Worm (Caenorhabditis elegans) whole organism, mixed stage, embryonic: ENCODE measurements around the gene asp-14.

Experiments used
- M03D4.4 ChIP-seq: sonication (generic microtip); optimal IDR thresholded peaks from 2 replicates; lab custom pipeline; 2017; ENCODE audit warnings: mild to moderate bottlenecking, missing genetic modification characterization, missing compliant biosample characterization
- bed-3 ChIP-seq: fragments of 200-800 bp; sonication (Bioruptor generic); optimal IDR thresholded peaks from 3 replicates; lab custom pipeline; 2018; ENCODE audit warnings: mild to moderate bottlenecking, missing genetic modification characterization, moderate library complexity, missing compliant biosample characterization
- blmp-1 ChIP-seq: fragments of 150-350 bp; optimal IDR thresholded peaks from 2 replicates; lab custom pipeline; 2014; ENCODE audit warnings: missing biosample characterization, missing genetic modification characterization
- ceh-39 ChIP-seq: fragments of 150-350 bp; optimal IDR thresholded peaks from 2 replicates; lab custom pipeline; 2014; ENCODE audit warnings: missing biosample characterization, missing genetic modification characterization
- ceh-83 ChIP-seq: fragments of 200-800 bp; sonication (Bioruptor generic); optimal IDR thresholded peaks from 2 replicates; lab custom pipeline; 2018; ENCODE audit warnings: mild to moderate bottlenecking, missing genetic modification characterization, missing compliant biosample characterization
- ces-1 ChIP-seq: fragments of 150-350 bp; optimal IDR thresholded peaks from 2 replicates; lab custom pipeline; 2014; ENCODE audit warnings: missing biosample characterization, missing genetic modification reagents, missing genetic modification characterization
- cnd-1 ChIP-seq: fragments of 200-800 bp; sonication (Bioruptor generic); optimal IDR thresholded peaks from 2 replicates; lab custom pipeline; 2018; ENCODE audit warnings: mild to moderate bottlenecking, missing genetic modification characterization, missing compliant biosample characterization
- drap-1 ChIP-seq: fragments of 200-800 bp; sonication (Bioruptor generic); optimal IDR thresholded peaks from 3 replicates; lab custom pipeline; 2018; ENCODE audit warnings: mild to moderate bottlenecking, missing genetic modification characterization, missing compliant biosample characterization
- elt-1 ChIP-seq: sonication (generic microtip); optimal IDR thresholded peaks from 2 replicates; lab custom pipeline; 2017; ENCODE audit warnings: missing genetic modification characterization, mild to moderate bottlenecking, missing compliant biosample characterization, antibody characterized with exemption, moderate library complexity, borderline replicate concordance; ENCODE audit not compliant: insufficient read depth
- elt-3 ChIP-seq: fragments of 150-350 bp; optimal IDR thresholded peaks from 2 replicates; lab custom pipeline; 2014; ENCODE audit warnings: missing biosample characterization, missing genetic modification characterization
- flh-1 ChIP-seq: fragments of 200-800 bp; sonication (Bioruptor generic); optimal IDR thresholded peaks from 2 replicates; lab custom pipeline; 2018; ENCODE audit warnings: mild to moderate bottlenecking, missing genetic modification characterization, moderate library complexity, missing compliant biosample characterization
- ham-2 ChIP-seq: fragments of 200-800 bp; sonication (Bioruptor generic); optimal IDR thresholded peaks from 2 replicates; lab custom pipeline; 2018; ENCODE audit warnings: mild to moderate bottlenecking, missing genetic modification characterization, missing compliant biosample characterization
- hlh-1 ChIP-seq: fragments of 150-350 bp; optimal IDR thresholded peaks from 2 replicates; lab custom pipeline; 2014; ENCODE audit warnings: missing biosample characterization, missing genetic modification reagents, missing genetic modification characterization
- lin-13 ChIP-seq: fragments of 150-350 bp; optimal IDR thresholded peaks from 2 replicates; lab custom pipeline; 2014; ENCODE audit warnings: missing biosample characterization, missing genetic modification characterization
- lsy-2 ChIP-seq: fragments of 150-350 bp; optimal IDR thresholded peaks from 2 replicates; lab custom pipeline; 2014; ENCODE audit warnings: missing biosample characterization, missing genetic modification characterization
- mab-5 ChIP-seq: fragments of 150-350 bp; optimal IDR thresholded peaks from 2 replicates; lab custom pipeline; 2014; ENCODE audit warnings: missing biosample characterization, missing genetic modification characterization
- mep-1 ChIP-seq: fragments of 150-350 bp; optimal IDR thresholded peaks from 2 replicates; lab custom pipeline; 2017; ENCODE audit warnings: missing biosample characterization, missing genetic modification reagents, missing genetic modification characterization, inconsistent platforms
- mls-2 ChIP-seq: sonication (generic microtip); optimal IDR thresholded peaks from 2 replicates; lab custom pipeline; 2016; ENCODE audit warnings: mild to moderate bottlenecking, missing genetic modification characterization, moderate library complexity, missing compliant biosample characterization
- nhr-12 ChIP-seq: fragments of 150-350 bp; optimal IDR thresholded peaks from 2 replicates; lab custom pipeline; 2014; ENCODE audit warnings: missing biosample characterization, missing genetic modification characterization
- nhr-2 ChIP-seq: fragments of 150-350 bp; optimal IDR thresholded peaks from 2 replicates; lab custom pipeline; 2014; ENCODE audit warnings: missing biosample characterization, missing genetic modification characterization
- nhr-237 ChIP-seq: fragments of 150-350 bp; optimal IDR thresholded peaks from 2 replicates; lab custom pipeline; 2014; ENCODE audit warnings: missing biosample characterization, missing genetic modification characterization
- nhr-28 ChIP-seq: fragments of 150-350 bp; optimal IDR thresholded peaks from 2 replicates; lab custom pipeline; 2014; ENCODE audit warnings: missing biosample characterization, missing genetic modification characterization
- nhr-76 ChIP-seq: sonication (generic microtip); optimal IDR thresholded peaks from 2 replicates; lab custom pipeline; 2017; ENCODE audit warnings: missing biosample characterization, missing genetic modification characterization
- pha-4 ChIP-seq: fragments of 150-350 bp; optimal IDR thresholded peaks from 2 replicates; lab custom pipeline; 2018; ENCODE audit warnings: missing biosample characterization, missing genetic modification reagents, missing genetic modification characterization
- sem-2 ChIP-seq: fragments of 200-800 bp; sonication (Bioruptor generic); optimal IDR thresholded peaks from 2 replicates; lab custom pipeline; 2018; ENCODE audit warnings: mild to moderate bottlenecking, missing genetic modification characterization, missing compliant biosample characterization
- snpc-4 ChIP-seq: fragments of 150-350 bp; optimal IDR thresholded peaks from 2 replicates; lab custom pipeline; 2014; ENCODE audit warnings: missing biosample characterization, missing genetic modification characterization
- sptf-1 ChIP-seq: sonication (generic microtip); optimal IDR thresholded peaks from 2 replicates; lab custom pipeline; 2017; ENCODE audit warnings: mild to moderate bottlenecking, missing genetic modification characterization, moderate library complexity, missing compliant biosample characterization
- tbx-8 ChIP-seq: fragments of 200-800 bp; sonication (Bioruptor generic); optimal IDR thresholded peaks from 2 replicates; lab custom pipeline; 2018; ENCODE audit warnings: mild to moderate bottlenecking, missing genetic modification characterization, moderate library complexity, missing compliant biosample characterization
- unc-120 ChIP-seq: sonication (generic microtip); optimal IDR thresholded peaks from 2 replicates; lab custom pipeline; 2017; ENCODE audit warnings: missing genetic modification characterization, missing compliant biosample characterization; ENCODE audit not compliant: poor library complexity, severe bottlenecking
- unc-39 ChIP-seq: fragments of 150-350 bp; optimal IDR thresholded peaks from 2 replicates; lab custom pipeline; 2014; ENCODE audit warnings: missing biosample characterization, missing genetic modification characterization
- unc-62 ChIP-seq: fragments of 150-350 bp; optimal IDR thresholded peaks from 2 replicates; lab custom pipeline; 2014; ENCODE audit warnings: missing biosample characterization, missing genetic modification reagents, missing genetic modification characterization
- zip-8 ChIP-seq: fragments of 150-350 bp; optimal IDR thresholded peaks from 2 replicates; lab custom pipeline; 2014; ENCODE audit warnings: missing biosample characterization, missing genetic modification characterization
- ztf-11 ChIP-seq: fragments of 150-350 bp; optimal IDR thresholded peaks from 2 replicates; lab custom pipeline; 2014; ENCODE audit warnings: missing biosample characterization, missing genetic modification characterization

The asp-14 gene

DNA sequence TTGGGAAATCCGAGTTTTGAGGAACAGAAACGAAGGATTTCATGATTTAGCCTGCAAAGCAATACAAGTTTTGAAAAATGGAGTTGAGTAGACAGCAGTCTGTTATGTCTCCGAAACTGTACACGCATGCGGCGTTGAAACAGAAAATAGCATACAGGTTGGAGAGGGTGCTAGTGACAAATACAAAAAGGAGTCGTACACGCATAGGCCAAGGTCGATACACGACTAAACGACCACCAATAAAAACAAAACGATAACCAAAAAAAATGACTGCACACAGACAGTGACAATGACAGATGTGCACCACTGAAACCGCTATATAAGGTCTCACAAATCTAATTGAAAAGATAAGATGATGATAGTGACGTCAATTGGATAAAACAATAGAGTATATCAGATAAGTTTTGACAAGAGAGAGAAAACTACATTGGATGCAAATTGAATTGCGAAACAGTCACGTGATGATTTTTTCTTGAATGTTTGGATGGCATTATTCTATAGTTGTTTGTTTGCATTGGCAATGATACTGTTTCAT lies 2.5 kb upstream of the asp-14 start, which contains the start of gene fah-1:
Gene fah-1 (minus strand): TSS at position 51 of the 535 bp plus-strand sequence.
- peak; percentile 69 for TF ChIP-seq elt-3 (tag; lab: Kevin White, UChicago)
- TF ChIP-seq sptf-1: no peak
- TF ChIP-seq nhr-76 (tag; lab: Kevin White, UChicago): no peak
- no peak for TF ChIP-seq nhr-28
- TF ChIP-seq bed-3 (GFP tag; lab: Kevin White, UChicago): no peak
- no peak for TF ChIP-seq unc-120
- TF ChIP-seq unc-62 (GFP tag; lab: Kevin White, UChicago): peak; percentile 30
- TF ChIP-seq nhr-2 (tag; lab: Kevin White, UChicago): peak; percentile 56
- no peak for TF ChIP-seq mls-2 (tag; lab: Kevin White, UChicago)

DNA sequence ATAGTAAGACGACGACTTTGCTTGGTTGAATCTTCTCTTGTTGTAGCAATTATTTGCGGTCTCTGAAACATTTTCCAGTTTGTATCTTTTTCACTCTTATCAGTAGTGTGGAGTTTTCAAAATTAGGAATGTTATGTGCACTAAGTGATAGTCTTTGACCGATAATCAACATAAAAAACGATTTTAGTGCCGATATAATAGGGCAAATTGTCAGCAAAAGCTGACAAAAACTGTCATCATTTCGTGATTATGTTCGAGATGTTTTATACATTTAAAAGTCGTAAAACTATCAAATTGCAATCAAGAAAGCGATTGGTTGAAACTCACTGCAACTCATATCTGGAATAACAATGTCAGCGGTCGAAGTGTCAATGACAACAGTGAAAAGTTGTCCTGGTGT lies 1.2 kb downstream of the asp-14 start:
- TF ChIP-seq ceh-39 (tag; lab: Kevin White, UChicago): no peak
- no peak for TF ChIP-seq nhr-76 (tag; lab: Kevin White, UChicago)
- no peak for TF ChIP-seq nhr-12
- TF ChIP-seq zip-8 (tag; lab: Kevin White, UChicago): no peak
- no peak for TF ChIP-seq elt-3 (tag; lab: Kevin White, UChicago)
- TF ChIP-seq lin-13: no peak
- TF ChIP-seq sptf-1: no peak
- TF ChIP-seq drap-1 (GFP tag; lab: Kevin White, UChicago): no peak
- TF ChIP-seq hlh-1 (tag; lab: Kevin White, UChicago): no peak
- no peak for TF ChIP-seq bed-3 (GFP tag; lab: Kevin White, UChicago)

DNA sequence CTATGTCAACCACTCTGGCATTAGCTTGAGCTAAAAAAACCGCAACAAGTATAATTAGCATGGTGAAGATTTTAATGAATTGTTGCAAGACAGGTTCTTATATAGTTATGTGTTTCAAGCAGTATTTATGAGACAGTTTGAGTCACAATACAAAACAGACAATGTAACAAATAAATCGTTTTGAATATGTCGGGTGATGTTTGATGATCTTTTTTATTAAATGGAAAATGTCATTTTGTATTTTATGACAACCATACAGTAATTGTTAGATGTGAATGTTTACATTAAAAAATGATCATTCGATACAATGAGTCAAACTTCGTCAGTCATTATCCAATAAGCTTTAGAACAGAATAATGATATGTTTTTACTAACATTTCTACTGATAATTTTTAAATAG lies 3.1 kb downstream of the asp-14 start, which contains the start of gene K10C2.7:
Gene K10C2.7 (minus strand): TSS at position 101 of the 400 bp plus-strand sequence.
- TF ChIP-seq mls-2 (tag; lab: Kevin White, UChicago) (no peak), sem-2 (no peak), tbx-8 (no peak), mab-5 (no peak), pha-4 (no peak), ceh-83 (GFP tag; lab: Kevin White, UChicago) (no peak), sptf-1 (no peak), unc-62 (GFP tag; lab: Kevin White, UChicago) (no peak), mep-1 (tag; lab: Kevin White, UChicago) (no peak), ztf-11 (tag; lab: Kevin White, UChicago) (no peak), elt-3 (tag; lab: Kevin White, UChicago) (no peak), nhr-2 (tag; lab: Kevin White, UChicago) (no peak), hlh-1 (tag; lab: Kevin White, UChicago) (no peak), bed-3 (GFP tag; lab: Kevin White, UChicago) (no peak)

DNA sequence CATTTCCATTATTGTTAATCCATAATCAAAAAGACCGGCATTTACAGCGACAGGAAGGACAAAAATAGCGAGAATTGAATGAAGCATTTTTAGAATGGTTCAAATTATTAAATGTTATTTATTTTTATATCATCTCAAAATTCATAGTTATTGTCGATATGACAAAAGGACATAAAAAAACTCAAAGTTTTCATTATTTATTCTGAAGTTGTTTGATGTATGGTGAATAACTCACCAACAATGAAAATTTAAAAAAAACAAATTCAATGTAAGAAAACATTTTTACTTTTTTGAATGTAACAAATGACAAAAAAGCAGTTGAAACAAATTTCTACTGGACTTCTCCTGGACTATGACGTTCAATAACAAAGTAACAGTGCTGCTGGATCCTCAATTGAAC lies 6.0 kb downstream of the asp-14 start, which contains the start of gene K10C2.14:
Gene K10C2.14 (minus strand): TSS at position 101 of the 400 bp plus-strand sequence.
- no peak for TF ChIP-seq blmp-1
- no peak for TF ChIP-seq lsy-2 (tag; lab: Kevin White, UChicago)
- TF ChIP-seq snpc-4 (tag; lab: Kevin White, UChicago): no peak
- no peak for TF ChIP-seq nhr-2 (tag; lab: Kevin White, UChicago)
- TF ChIP-seq elt-1: no peak
- TF ChIP-seq zip-8 (tag; lab: Kevin White, UChicago): no peak
- TF ChIP-seq ham-2 (GFP tag; lab: Kevin White, UChicago): no peak
- TF ChIP-seq M03D4.4 (tag; lab: Kevin White, UChicago): no peak
- no peak for TF ChIP-seq drap-1 (GFP tag; lab: Kevin White, UChicago)
- no peak for TF ChIP-seq unc-120
- TF ChIP-seq cnd-1 (tag; lab: Kevin White, UChicago): no peak
- no peak for TF ChIP-seq mab-5
- TF ChIP-seq unc-39 (tag; lab: Kevin White, UChicago): no peak
- TF ChIP-seq tbx-8: no peak
- TF ChIP-seq mls-2 (tag; lab: Kevin White, UChicago): no peak
- TF ChIP-seq bed-3 (GFP tag; lab: Kevin White, UChicago): no peak
- no peak for TF ChIP-seq sem-2
- TF ChIP-seq sptf-1: no peak
- no peak for TF ChIP-seq nhr-76 (tag; lab: Kevin White, UChicago)

DNA sequence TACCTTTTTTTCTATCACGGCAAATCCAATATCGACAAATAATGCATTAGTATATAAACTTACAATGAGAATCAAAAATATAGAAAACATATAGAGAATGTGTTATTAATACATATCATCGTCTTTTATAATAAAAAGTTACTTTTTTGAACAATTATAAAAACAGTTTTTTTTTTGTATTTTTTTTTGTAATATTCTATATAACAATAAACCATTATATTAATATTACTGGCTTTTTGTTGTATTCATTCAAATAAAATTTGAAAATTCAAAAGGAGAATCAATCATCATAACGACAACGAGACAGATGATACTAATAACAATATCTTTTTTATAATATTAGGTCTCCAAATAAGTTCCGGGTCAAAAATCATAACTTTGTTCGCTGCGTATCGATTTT lies 8.9 kb downstream of the asp-14 start, which contains the start of gene K10C2.8:
Gene K10C2.8 (minus strand): TSS at position 101 of the 400 bp plus-strand sequence.
- TF ChIP-seq M03D4.4 (tag; lab: Kevin White, UChicago) (no peak), zip-8 (tag; lab: Kevin White, UChicago) (no peak), mab-5 (no peak), nhr-28 (no peak), lin-13 (no peak), unc-39 (tag; lab: Kevin White, UChicago) (no peak), nhr-2 (tag; lab: Kevin White, UChicago) (no peak), flh-1 (GFP tag; lab: Kevin White, UChicago) (no peak), cnd-1 (tag; lab: Kevin White, UChicago) (no peak), ham-2 (GFP tag; lab: Kevin White, UChicago) (no peak), unc-62 (GFP tag; lab: Kevin White, UChicago) (no peak), pha-4 (no peak), mep-1 (tag; lab: Kevin White, UChicago) (no peak), drap-1 (GFP tag; lab: Kevin White, UChicago) (no peak), nhr-237 (tag; lab: Kevin White, UChicago) (no peak), ces-1 (no peak), hlh-1 (tag; lab: Kevin White, UChicago) (no peak)
